Fruit fly (Drosophila melanogaster) whole organism, embryonic: ENCODE measurements around the gene CG13315.
A peak's percentile ranks its signal among the peaks of the same experiment; 100 is the strongest.

Experiments
- BtbVII ChIP-seq: fragments of 200-800 bp; sonication (Bioruptor generic); optimal IDR thresholded peaks from 3 replicates; lab custom pipeline; 2017; ENCODE audit warnings: missing biosample characterization, mild to moderate bottlenecking, missing genetic modification characterization
- CG10565 ChIP-seq: fragments of 200-800 bp; sonication (Bioruptor generic); optimal IDR thresholded peaks from 3 replicates; lab custom pipeline; 2016; ENCODE audit warnings: missing biosample characterization, mild to moderate bottlenecking, missing genetic modification characterization
- CG11456 ChIP-seq: fragments of 200-800 bp; sonication (Bioruptor generic); IDR thresholded peaks from 3 replicates; pipeline ENCODE4 v1.3.6; 2022; ENCODE audit warnings: missing biosample characterization, missing genetic modification characterization
- CG12219 ChIP-seq: fragments of 200-800 bp; sonication (Bioruptor generic); optimal IDR thresholded peaks from 3 replicates; lab custom pipeline; 2018; ENCODE audit warnings: missing biosample characterization, mild to moderate bottlenecking, missing genetic modification characterization
- CG1233 ChIP-seq: fragments of 200-800 bp; sonication (Bioruptor generic); optimal IDR thresholded peaks from 4 replicates; lab custom pipeline; 2018; ENCODE audit warnings: missing biosample characterization, mild to moderate bottlenecking, missing genetic modification characterization
- CG13775 ChIP-seq: fragments of 200-800 bp; sonication (Bioruptor generic); optimal IDR thresholded peaks from 3 replicates; lab custom pipeline; 2017; ENCODE audit warnings: missing biosample characterization, mild to moderate bottlenecking, missing genetic modification characterization
- CG14441 ChIP-seq: fragments of 200-800 bp; sonication (Bioruptor generic); IDR thresholded peaks from 2 replicates; pipeline ENCODE4 v1.3.6; 2022; ENCODE audit warnings: missing biosample characterization, missing genetic modification characterization
- CG14667 ChIP-seq: fragments of 200-800 bp; sonication (Bioruptor generic); IDR thresholded peaks from 2 replicates; pipeline ENCODE4 v1.3.6; 2022; ENCODE audit warnings: missing biosample characterization, missing genetic modification characterization
- CG17802 ChIP-seq: fragments of 200-800 bp; sonication (Bioruptor generic); optimal IDR thresholded peaks from 2 replicates; lab custom pipeline; 2018; ENCODE audit warnings: missing biosample characterization, mild to moderate bottlenecking, missing genetic modification characterization, moderate library complexity
- CG2120 ChIP-seq: fragments of 200-800 bp; sonication (Bioruptor generic); optimal IDR thresholded peaks from 3 replicates; lab custom pipeline; 2016; ENCODE audit warnings: missing biosample characterization, missing genetic modification characterization
- CG2129 ChIP-seq: fragments of 200-800 bp; sonication (Bioruptor generic); IDR thresholded peaks from 2 replicates; pipeline ENCODE4 v1.3.6; 2022; ENCODE audit warnings: missing biosample characterization, missing genetic modification characterization; ENCODE audit not compliant: partially characterized antibody
- CG31388 ChIP-seq: fragments of 200-800 bp; sonication (Bioruptor generic); optimal IDR thresholded peaks from 2 replicates; lab custom pipeline; 2016; ENCODE audit warnings: missing biosample characterization, missing genetic modification characterization
- CG31441 ChIP-seq: fragments of 200-800 bp; sonication (Bioruptor generic); IDR thresholded peaks from 2 replicates; pipeline ENCODE4 v1.3.6; 2022; ENCODE audit warnings: missing biosample characterization, missing genetic modification characterization
- CG32532 ChIP-seq: fragments of 200-800 bp; sonication (Bioruptor generic); IDR thresholded peaks from 2 replicates; pipeline ENCODE4 v1.3.6; 2022; ENCODE audit warnings: missing biosample characterization, missing genetic modification characterization
- CG6689 ChIP-seq: fragments of 200-800 bp; sonication (Bioruptor generic); IDR thresholded peaks from 2 replicates; pipeline ENCODE4 v1.3.6; 2022; ENCODE audit warnings: missing biosample characterization, missing genetic modification characterization
- CG7786 ChIP-seq: fragments of 200-800 bp; sonication (Bioruptor generic); optimal IDR thresholded peaks from 2 replicates; lab custom pipeline; 2016; ENCODE audit warnings: missing biosample characterization, missing genetic modification characterization
- CG8924 ChIP-seq: fragments of 200-800 bp; optimal IDR thresholded peaks from 3 replicates; lab custom pipeline; 2019; ENCODE audit warnings: missing biosample characterization, mild to moderate bottlenecking, missing genetic modification characterization, moderate library complexity
- CG9437 ChIP-seq: fragments of 200-800 bp; sonication (Bioruptor generic); optimal IDR thresholded peaks from 2 replicates; lab custom pipeline; 2018; ENCODE audit warnings: missing biosample characterization, mild to moderate bottlenecking, missing genetic modification characterization
- CTCF ChIP-seq: fragments of 200-800 bp; sonication (Bioruptor generic); optimal IDR thresholded peaks from 2 replicates; lab custom pipeline; 2017; ENCODE audit warnings: missing biosample characterization, mild to moderate bottlenecking, missing genetic modification characterization, moderate library complexity
- Chrac-16 ChIP-seq: fragments of 200-800 bp; sonication (Bioruptor generic); optimal IDR thresholded peaks from 3 replicates; lab custom pipeline; 2016; ENCODE audit warnings: missing biosample characterization, missing genetic modification characterization
- Dbx ChIP-seq: fragments of 200-800 bp; sonication (Bioruptor generic); IDR thresholded peaks from 3 replicates; pipeline ENCODE4 v1.3.6; 2022; ENCODE audit warnings: missing biosample characterization, missing genetic modification characterization
- Dek ChIP-seq: fragments of 200-800 bp; sonication (Bioruptor generic); optimal IDR thresholded peaks from 3 replicates; lab custom pipeline; 2019; ENCODE audit warnings: missing biosample characterization, mild to moderate bottlenecking, missing genetic modification characterization, moderate library complexity
- H15 ChIP-seq: fragments of 200-800 bp; sonication (Bioruptor generic); IDR thresholded peaks from 3 replicates; pipeline ENCODE4 v1.3.6; 2022; ENCODE audit warnings: missing biosample characterization, missing genetic modification characterization
- HLH3B ChIP-seq: fragments of 200-800 bp; sonication (Bioruptor generic); IDR thresholded peaks from 2 replicates; pipeline ENCODE4 v1.3.6; 2022; ENCODE audit warnings: missing biosample characterization, missing genetic modification characterization
- Optix ChIP-seq: fragments of 200-800 bp; sonication (Bioruptor generic); IDR thresholded peaks from 3 replicates; pipeline ENCODE4 v1.3.6; 2022; ENCODE audit warnings: missing biosample characterization, missing genetic modification characterization
- Vsx1 ChIP-seq: fragments of 200-800 bp; sonication (Bioruptor generic); optimal IDR thresholded peaks from 2 replicates; lab custom pipeline; 2017; ENCODE audit warnings: missing biosample characterization, mild to moderate bottlenecking, missing genetic modification characterization, missing genetic modification reagents
- al ChIP-seq: fragments of 200-800 bp; sonication (Bioruptor generic); IDR thresholded peaks from 2 replicates; pipeline ENCODE4 v1.3.6; 2022; ENCODE audit warnings: missing biosample characterization, missing genetic modification characterization
- bcd ChIP-seq: fragments of 200-800 bp; sonication (Bioruptor generic); optimal IDR thresholded peaks from 2 replicates; lab custom pipeline; 2017; ENCODE audit warnings: missing biosample characterization, mild to moderate bottlenecking, missing genetic modification characterization
- cwo ChIP-seq: fragments of 200-800 bp; sonication (Bioruptor generic); optimal IDR thresholded peaks from 3 replicates; lab custom pipeline; 2017; ENCODE audit warnings: missing biosample characterization, missing genetic modification characterization, mild to moderate bottlenecking, moderate library complexity, missing genetic modification reagents
- dimm ChIP-seq: fragments of 200-800 bp; sonication (Bioruptor generic); IDR thresholded peaks from 2 replicates; pipeline ENCODE4 v1.3.6; 2022; ENCODE audit warnings: missing biosample characterization, missing genetic modification characterization
- disco-r ChIP-seq: fragments of 200-800 bp; sonication (Bioruptor generic); optimal IDR thresholded peaks from 2 replicates; lab custom pipeline; 2016; ENCODE audit warnings: missing biosample characterization, missing genetic modification characterization
- dmrt11E ChIP-seq: fragments of 200-800 bp; sonication (Bioruptor generic); optimal IDR thresholded peaks from 3 replicates; lab custom pipeline; 2018; ENCODE audit warnings: missing biosample characterization, mild to moderate bottlenecking, missing genetic modification characterization, moderate library complexity
- esg ChIP-seq: fragments of 200-800 bp; sonication (Bioruptor generic); conservative IDR thresholded peaks from 2 replicates; pipeline ENCODE4 v1.3.6; 2022; ENCODE audit warnings: missing biosample characterization, missing genetic modification characterization
- ftz-f1 ChIP-seq: fragments of 200-800 bp; sonication (Bioruptor generic); optimal IDR thresholded peaks from 2 replicates; lab custom pipeline; 2016; ENCODE audit warnings: missing biosample characterization, missing genetic modification characterization
- gcm2 ChIP-seq: fragments of 200-800 bp; sonication (Bioruptor generic); optimal IDR thresholded peaks from 2 replicates; lab custom pipeline; 2016; ENCODE audit warnings: missing biosample characterization, missing genetic modification characterization
- gfzf ChIP-seq: fragments of 200-800 bp; sonication (Bioruptor generic); optimal IDR thresholded peaks from 2 replicates; lab custom pipeline; 2016; ENCODE audit warnings: missing biosample characterization, mild to moderate bottlenecking, missing genetic modification characterization, moderate library complexity
- grn ChIP-seq: fragments of 200-800 bp; sonication (Bioruptor generic); optimal IDR thresholded peaks from 3 replicates; lab custom pipeline; 2017; ENCODE audit warnings: missing biosample characterization, missing genetic modification characterization
- jigr1 ChIP-seq: fragments of 200-800 bp; sonication (Bioruptor generic); IDR thresholded peaks from 3 replicates; pipeline ENCODE4 v1.3.6; 2022; ENCODE audit warnings: missing biosample characterization, missing genetic modification characterization
- mld ChIP-seq: fragments of 200-800 bp; sonication (Bioruptor generic); IDR thresholded peaks from 3 replicates; pipeline ENCODE4 v1.3.6; 2022; ENCODE audit warnings: missing biosample characterization, missing genetic modification characterization; ENCODE audit not compliant: partially characterized antibody
- nau ChIP-seq: fragments of 200-800 bp; sonication (Bioruptor generic); optimal IDR thresholded peaks from 3 replicates; lab custom pipeline; 2017; ENCODE audit warnings: missing biosample characterization, mild to moderate bottlenecking, missing genetic modification characterization, missing genetic modification reagents
- peb ChIP-seq: fragments of 200-800 bp; sonication (Bioruptor generic); IDR thresholded peaks from 2 replicates; pipeline ENCODE4 v1.3.6; 2022; ENCODE audit warnings: missing biosample characterization, missing genetic modification characterization
- phol ChIP-seq: fragments of 200-800 bp; sonication (Bioruptor generic); optimal IDR thresholded peaks from 3 replicates; lab custom pipeline; 2018; ENCODE audit warnings: missing biosample characterization, mild to moderate bottlenecking, missing genetic modification characterization, moderate library complexity
- pros ChIP-seq: fragments of 200-800 bp; sonication (Bioruptor generic); optimal IDR thresholded peaks from 3 replicates; lab custom pipeline; 2019; ENCODE audit warnings: missing biosample characterization, mild to moderate bottlenecking, missing genetic modification characterization, moderate library complexity
- sna ChIP-seq: fragments of 200-800 bp; sonication (Bioruptor generic); IDR thresholded peaks from 2 replicates; pipeline ENCODE4 v1.3.6; 2022; ENCODE audit warnings: missing biosample characterization, missing genetic modification characterization; ENCODE audit not compliant: partially characterized antibody
- sqz ChIP-seq: fragments of 200-800 bp; sonication (Bioruptor generic); optimal IDR thresholded peaks from 3 replicates; lab custom pipeline; 2018; ENCODE audit warnings: missing biosample characterization, mild to moderate bottlenecking, missing genetic modification characterization
- stc ChIP-seq: fragments of 200-800 bp; sonication (Bioruptor generic); IDR thresholded peaks from 2 replicates; pipeline ENCODE4 v1.3.6; 2022; ENCODE audit warnings: missing biosample characterization, missing genetic modification characterization
- stwl ChIP-seq: fragments of 200-800 bp; sonication (Bioruptor generic); optimal IDR thresholded peaks from 3 replicates; lab custom pipeline; 2018; ENCODE audit warnings: missing biosample characterization, mild to moderate bottlenecking, missing genetic modification characterization, moderate library complexity
- usp ChIP-seq: fragments of >200 bp; optimal IDR thresholded peaks from 2 replicates; lab custom pipeline; 2017; ENCODE audit warnings: missing biosample characterization, missing genetic modification characterization
- wek ChIP-seq: fragments of 200-800 bp; sonication (Bioruptor generic); optimal IDR thresholded peaks from 3 replicates; lab custom pipeline; 2018; ENCODE audit warnings: missing biosample characterization, mild to moderate bottlenecking, missing genetic modification characterization, moderate library complexity
- zfh2 ChIP-seq: fragments of 200-800 bp; sonication (Bioruptor generic); optimal IDR thresholded peaks from 2 replicates; lab custom pipeline; 2016; ENCODE audit warnings: missing biosample characterization, missing genetic modification characterization

The CG13315 gene

DNA sequence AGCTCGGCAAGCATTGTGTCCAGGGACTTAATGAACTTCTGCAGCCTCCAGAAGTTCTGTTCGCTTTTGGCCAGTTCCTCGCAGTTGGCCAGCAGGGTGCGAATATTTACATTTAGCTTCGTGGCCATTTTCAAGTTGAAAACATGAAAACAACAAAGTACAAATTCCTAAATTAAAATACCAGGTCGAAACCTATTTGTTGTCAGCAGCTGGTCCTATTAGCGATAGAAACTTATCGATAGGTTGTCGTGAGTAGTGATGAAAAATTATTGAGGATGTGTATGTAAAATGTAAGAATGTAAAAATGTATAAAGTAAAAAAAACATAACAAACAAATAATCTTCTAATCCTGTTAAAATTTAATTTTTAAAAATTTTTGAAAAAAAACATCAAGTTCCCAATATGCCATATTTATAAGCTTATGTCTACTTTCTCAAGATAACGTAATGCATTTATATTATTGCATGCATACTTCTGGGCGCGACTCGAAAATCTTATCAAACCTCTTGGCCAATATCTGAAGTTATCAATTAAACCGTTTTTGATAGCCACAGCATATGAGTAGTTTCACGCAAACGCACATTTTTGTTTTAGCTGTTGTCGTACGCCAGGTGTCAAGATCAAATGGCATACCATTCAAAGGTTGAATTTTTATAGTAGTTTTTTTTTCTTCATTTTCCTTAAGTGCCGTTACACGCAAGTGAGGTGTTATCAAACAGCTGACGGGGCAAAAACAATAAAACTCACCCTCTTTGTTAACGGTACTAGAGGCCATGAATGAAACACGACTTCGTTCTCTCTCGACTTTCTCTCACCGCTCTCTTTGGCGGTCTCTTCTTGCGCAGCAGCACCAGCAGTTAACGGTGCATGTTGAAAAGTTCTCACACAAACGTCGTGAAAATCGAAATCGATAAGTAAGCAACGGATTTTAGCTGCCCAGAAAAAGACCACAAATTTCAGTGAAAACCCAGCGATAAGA lies 40.6 kb downstream of the CG13315 start, which contains the start of the genes Use1 and nwk (continued):
- TF ChIP-seq Dek (tag; lab: Kevin White, UChicago) (no peak), BtbVII (peak; percentile 14), H15 (GFP tag; lab: Robert Waterston, UW) (no peak), ftz-f1 (no peak), CG17802 (no peak), CG6689 (no peak), Vsx1 (GFP tag; lab: Kevin White, UChicago) (no peak), stc (GFP tag; lab: Robert Waterston, UW) (no peak), dimm (GFP tag; lab: Robert Waterston, UW) (no peak), CG8924 (tag; lab: Kevin White, UChicago) (no peak), CG31441 (GFP tag; lab: Robert Waterston, UW) (no peak), CG32532 (GFP tag; lab: Robert Waterston, UW) (no peak), CG1233 (GFP tag; lab: Kevin White, UChicago) (no peak), Optix (GFP tag; lab: Robert Waterston, UW) (no peak), sqz (GFP tag; lab: Kevin White, UChicago) (peak; percentile 46), al (GFP tag; lab: Robert Waterston, UW) (no peak), jigr1 (no peak), CG13775 (GFP tag; lab: Kevin White, UChicago) (no peak), nau (GFP tag; lab: Kevin White, UChicago) (no peak), CG31388 (no peak), CG12219 (GFP tag; lab: Kevin White, UChicago) (no peak), CG2120 (GFP tag; lab: Kevin White, UChicago) (peak; percentile 21), zfh2 (no peak), cwo (GFP tag; lab: Kevin White, UChicago) (peak; percentile 60), HLH3B (no peak), grn (GFP tag; lab: Kevin White, UChicago) (peak; percentile 72), gcm2 (no peak), CG7786 (GFP tag; lab: Kevin White, UChicago) (no peak), stwl (tag; lab: Kevin White, UChicago) (peak; percentile 88), CG2129 (peak; percentile 34; the same call in 1 of the 2 replicates), dmrt11E (tag; lab: Kevin White, UChicago) (no peak), CG14667 (GFP tag; lab: Robert Waterston, UW) (no peak), phol (tag; lab: Kevin White, UChicago) (peak; percentile 16), CG10565 (GFP tag; lab: Kevin White, UChicago) (no peak), gfzf (peak; percentile 72), usp (GFP tag; lab: Kevin White, UChicago) (no peak), CTCF (GFP tag; lab: Kevin White, UChicago) (peak; percentile 51), Dbx (GFP tag; lab: Robert Waterston, UW) (no peak), mld (GFP tag; lab: Robert Waterston, UW) (no peak), CG14441 (GFP tag; lab: Robert Waterston, UW) (no peak), disco-r (GFP tag; lab: Kevin White, UChicago) (no peak), CG9437 (GFP tag; lab: Kevin White, UChicago) (peak; percentile 96), pros (GFP tag; lab: Kevin White, UChicago) (peak; percentile 73), sna (GFP tag; lab: Robert Waterston, UW) (peak; percentile 76), Chrac-16 (GFP tag; lab: Kevin White, UChicago) (no peak), peb (GFP tag; lab: Robert Waterston, UW) (no peak), CG11456 (GFP tag; lab: Robert Waterston, UW) (no peak), bcd (GFP tag; lab: Kevin White, UChicago) (no peak), wek (GFP tag; lab: Kevin White, UChicago) (no peak), esg (GFP tag; lab: Robert Waterston, UW) (no peak)
